Worm (Caenorhabditis elegans): ENCODE data around the gene tsp-18.
A peak's percentile ranks its signal among the peaks of the same experiment; 100 is the strongest.
"Not testable (repeated sequence)": the region's sequence is repeated elsewhere in the genome, so short reads cannot be mapped to it uniquely, and the experiment has no call there.

Gene tsp-18

ce11 chrII:5873564-5874070, 30.7 kb upstream of the tsp-18 start, which contains the start of gene tex-2 (continued):
- TF ChIP-seq tra-1 (GFP tag; IDR thresholded peaks at IDR 0.05) (peak; percentile 61; the same call in 1 of the 2 replicates), set-16 (GFP tag; IDR thresholded peaks at IDR 0.05) (no peak), unc-62 (GFP tag; optimal IDR thresholded peaks at IDR 0.05 in 1 of 2) (no peak), unc-62 (tag; optimal IDR thresholded peaks at IDR 0.05) (no peak), spr-3 (GFP tag; optimal IDR thresholded peaks at IDR 0.05) (no peak), snpc-1.2 (GFP tag; IDR thresholded peaks at IDR 0.05) (no peak), dmd-6 (GFP tag; IDR thresholded peaks at IDR 0.05) (peak; percentile 79), daf-16 (GFP tag; optimal IDR thresholded peaks at IDR 0.05) (no peak), daf-16 (tag; optimal IDR thresholded peaks at IDR 0.05) (peak; percentile 64), nhr-6 (tag; optimal IDR thresholded peaks at IDR 0.05) (no peak), nhr-42 (GFP tag; IDR thresholded peaks at IDR 0.05) (no peak), unc-130 (GFP tag; optimal IDR thresholded peaks at IDR 0.05) (peak; percentile 49), hmg-1.1 (GFP tag; IDR thresholded peaks at IDR 0.05) (0 out of 2 replicates have a peak, but pooled peaks have one; percentile 8)

ce11 chrII:5874130-5874529, 30.2 kb upstream of the tsp-18 start:
- TF ChIP-seq hlh-30 (tag; optimal IDR thresholded peaks at IDR 0.05; ENCODE audit: insufficient read depth), result peak; percentile 88
- TF ChIP-seq nhr-111 (GFP tag; optimal IDR thresholded peaks at IDR 0.05), result no peak
- no peak for TF ChIP-seq daf-16 (GFP tag; optimal IDR thresholded peaks at IDR 0.05)
- peak; percentile 49 for TF ChIP-seq daf-16 (tag; optimal IDR thresholded peaks at IDR 0.05)
- TF ChIP-seq dve-1 (tag; optimal IDR thresholded peaks at IDR 0.05; ENCODE audit: insufficient read depth), result peak; percentile 54
- TF ChIP-seq lsy-2 (tag; optimal IDR thresholded peaks at IDR 0.05), result peak in 1 of 2 experiments; percentile 11
- no peak for TF ChIP-seq Y75B8A.6 (GFP tag; IDR thresholded peaks at IDR 0.05)
- TF ChIP-seq pha-4 (GFP tag; IDR thresholded peaks at IDR 0.05), result no peak
- peak; percentile 4 for TF ChIP-seq pha-4 (tag; optimal IDR thresholded peaks at IDR 0.05)
- peak; percentile 24 for TF ChIP-seq mes-2 (tag; optimal IDR thresholded peaks at IDR 0.05; ENCODE audit: poor library complexity, severe bottlenecking)
- TF ChIP-seq nhr-28 (tag; optimal IDR thresholded peaks at IDR 0.05), result peak; percentile 69
- TF ChIP-seq sdz-12 (GFP tag; optimal IDR thresholded peaks at IDR 0.05), result no peak
- peak; percentile 17 for TF ChIP-seq nhr-77 (tag; optimal IDR thresholded peaks at IDR 0.05)
- TF ChIP-seq aha-1 (tag), result peak; percentile 75
- TF ChIP-seq F37D6.2 (tag; optimal IDR thresholded peaks at IDR 0.05), result no peak
- peak in 1 of 2 experiments; percentile 28 for TF ChIP-seq mdl-1 (tag; optimal IDR thresholded peaks at IDR 0.05)
- no peak for TF ChIP-seq daf-12 (tag; optimal IDR thresholded peaks at IDR 0.05)
- no peak for TF ChIP-seq nhr-6 (tag; optimal IDR thresholded peaks at IDR 0.05)

- no peak for TF ChIP-seq mdt-29 (GFP tag; IDR thresholded peaks at IDR 0.05)
- TF ChIP-seq D1046.2 (GFP tag; IDR thresholded peaks at IDR 0.05), result no peak
- no peak for TF ChIP-seq unc-62 (GFP tag; optimal IDR thresholded peaks at IDR 0.05 in 1 of 2)
- TF ChIP-seq unc-62 (tag; optimal IDR thresholded peaks at IDR 0.05), result no peak
- no peak for TF ChIP-seq pha-4 (GFP tag; IDR thresholded peaks at IDR 0.05)
- no peak for TF ChIP-seq pha-4 (tag; optimal IDR thresholded peaks at IDR 0.05)
- TF ChIP-seq ZK337.2 (GFP tag; IDR thresholded peaks at IDR 0.05), result no peak
- TF ChIP-seq daf-16 (GFP tag; optimal IDR thresholded peaks at IDR 0.05), result no peak
- peak; percentile 52 for TF ChIP-seq daf-16 (tag; optimal IDR thresholded peaks at IDR 0.05)
Observed at ce11 chrII:5876053-5876452, 28.3 kb upstream of the tsp-18 start, which contains the start of gene F55C12.6. Gene F55C12.6 (minus strand): TSS chrII:5876153.

ce11 chrII:5876511-5876910, 27.8 kb upstream of the tsp-18 start, which contains the start of gene F55C12.2:
Gene F55C12.2 (plus strand): TSS chrII:5876811.
- not testable (repeated sequence) for TF ChIP-seq cey-2 (tag; optimal IDR thresholded peaks at IDR 0.05; ENCODE audit: borderline replicate concordance, insufficient read depth); mdl-1 (tag; optimal IDR thresholded peaks at IDR 0.05); ZK546.5 (tag; optimal IDR thresholded peaks at IDR 0.05)
